Worm (Caenorhabditis elegans): ENCODE data around the gene sra-39.

Gene sra-39

ce11 chrX:13855928-13856327, 47.3 kb downstream of the sra-39 start:
- no peak for TF ChIP-seq ztf-23 (GFP tag; IDR thresholded peaks at IDR 0.05)
- TF ChIP-seq ztf-29 (GFP tag; IDR thresholded peaks at IDR 0.05), result no peak
- no peak for TF ChIP-seq klf-2 (GFP tag; conservative IDR thresholded peaks at IDR 0.05)
- TF ChIP-seq med-1 (GFP tag; optimal IDR thresholded peaks at IDR 0.05; ENCODE audit: insufficient read depth), result no peak
- no peak for TF ChIP-seq flt-1 (GFP tag; IDR thresholded peaks at IDR 0.05)
- TF ChIP-seq tab-1 (GFP tag; IDR thresholded peaks at IDR 0.05), result no peak
- TF ChIP-seq ref-1 (GFP tag; conservative IDR thresholded peaks at IDR 0.05), result no peak
- no peak for TF ChIP-seq T22C8.4 (GFP tag; IDR thresholded peaks at IDR 0.05)
- no peak for TF ChIP-seq cog-1 (tag; optimal IDR thresholded peaks at IDR 0.05)

- TF ChIP-seq tab-1 (GFP tag; IDR thresholded peaks at IDR 0.05) (no peak), cog-1 (tag; optimal IDR thresholded peaks at IDR 0.05) (no peak), T22C8.4 (GFP tag; IDR thresholded peaks at IDR 0.05) (no peak), ztf-29 (GFP tag; IDR thresholded peaks at IDR 0.05) (no peak), ref-1 (GFP tag; conservative IDR thresholded peaks at IDR 0.05) (no peak), flt-1 (GFP tag; IDR thresholded peaks at IDR 0.05) (no peak)
These were observed 50.6 kb downstream of the sra-39 start, which contains the start of gene mct-3 for ce11 chrX:13852606-13853005. Gene mct-3 (plus strand): TSS chrX:13852906.

DNA sequence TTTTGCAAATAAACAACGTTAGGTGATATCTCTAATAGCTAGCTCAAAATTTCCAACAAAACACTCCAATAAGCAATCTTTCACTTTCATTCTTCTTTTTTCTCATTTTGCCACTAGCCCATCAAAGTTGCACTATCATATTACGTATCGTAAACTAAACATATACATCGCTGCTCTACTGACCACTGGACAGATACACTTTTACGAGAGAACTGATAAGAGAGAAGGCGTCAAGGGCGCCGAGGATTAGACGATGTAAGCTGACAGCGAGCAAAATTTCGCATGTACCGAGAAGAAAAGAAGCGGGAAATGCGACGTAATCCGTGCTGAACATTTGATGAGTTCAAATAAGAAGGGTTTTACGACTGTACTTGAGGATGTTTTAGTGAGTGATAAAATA, 51.6 kb downstream of the sra-39 start:
- TF ChIP-seq ztf-23 (GFP tag; IDR thresholded peaks at IDR 0.05) (no peak), med-1 (GFP tag; optimal IDR thresholded peaks at IDR 0.05; ENCODE audit: insufficient read depth) (no peak), cog-1 (tag; optimal IDR thresholded peaks at IDR 0.05) (no peak), T22C8.4 (GFP tag; IDR thresholded peaks at IDR 0.05) (no peak), flt-1 (GFP tag; IDR thresholded peaks at IDR 0.05) (no peak)

- TF ChIP-seq tab-1 (GFP tag; IDR thresholded peaks at IDR 0.05) (no peak), flt-1 (GFP tag; IDR thresholded peaks at IDR 0.05) (no peak), klf-2 (GFP tag; conservative IDR thresholded peaks at IDR 0.05) (no peak), ztf-29 (GFP tag; IDR thresholded peaks at IDR 0.05) (no peak), ztf-23 (GFP tag; IDR thresholded peaks at IDR 0.05) (no peak), cog-1 (tag; optimal IDR thresholded peaks at IDR 0.05) (no peak), T22C8.4 (GFP tag; IDR thresholded peaks at IDR 0.05) (no peak), med-1 (GFP tag; optimal IDR thresholded peaks at IDR 0.05; ENCODE audit: insufficient read depth) (no peak), ref-1 (GFP tag; conservative IDR thresholded peaks at IDR 0.05) (no peak)
These were observed 52.9 kb downstream of the sra-39 start for ce11 chrX:13850359-13850758.
